Worm (Caenorhabditis elegans): ENCODE results near the gene fkb-1.

Gene fkb-1

ce11 chrIV:11037118-11037719, 837 bp downstream of the fkb-1 start:
- TF ChIP-seq hmbx-1 (tag; optimal IDR thresholded peaks at IDR 0.05) (no peak), scrt-1 (GFP tag; IDR thresholded peaks at IDR 0.05) (no peak), hmg-4 (GFP tag; optimal IDR thresholded peaks at IDR 0.05) (no peak), B0310.2 (tag; optimal IDR thresholded peaks at IDR 0.05) (no peak), sea-1 (GFP tag; conservative IDR thresholded peaks at IDR 0.05) (no peak), tra-4 (tag; optimal IDR thresholded peaks at IDR 0.05) (no peak), ama-1 (optimal IDR thresholded peaks at IDR 0.05) (no peak), pes-1 (GFP tag; IDR thresholded peaks at IDR 0.05) (no peak), ets-7 (tag; optimal IDR thresholded peaks at IDR 0.05) (no peak), tbx-11 (GFP tag; IDR thresholded peaks at IDR 0.05) (no peak), ceh-13 (GFP tag; optimal IDR thresholded peaks at IDR 0.05) (no peak)

- TF ChIP-seq F13C5.2 (tag; optimal IDR thresholded peaks at IDR 0.05) (no peak), hmg-4 (GFP tag; optimal IDR thresholded peaks at IDR 0.05) (no peak), ama-1 (optimal IDR thresholded peaks at IDR 0.05) (no peak), sea-1 (GFP tag; conservative IDR thresholded peaks at IDR 0.05) (no peak), flt-1 (GFP tag; IDR thresholded peaks at IDR 0.05) (no peak), ceh-13 (GFP tag; optimal IDR thresholded peaks at IDR 0.05) (no peak), ceh-36 (tag; optimal IDR thresholded peaks at IDR 0.05) (no peak), hnd-1 (tag; optimal IDR thresholded peaks at IDR 0.05) (no peak), pes-1 (GFP tag; IDR thresholded peaks at IDR 0.05) (no peak), aly-1 (tag; optimal IDR thresholded peaks at IDR 0.05) (no peak), tbx-11 (GFP tag; IDR thresholded peaks at IDR 0.05) (no peak), hmbx-1 (tag; optimal IDR thresholded peaks at IDR 0.05) (no peak), ets-7 (tag; optimal IDR thresholded peaks at IDR 0.05) (no peak), B0310.2 (tag; optimal IDR thresholded peaks at IDR 0.05) (no peak), tbx-37 (GFP tag; conservative IDR thresholded peaks at IDR 0.05) (no peak), scrt-1 (GFP tag; IDR thresholded peaks at IDR 0.05) (no peak)
Measured at ce11 chrIV:11038218-11038617, 1.8 kb downstream of the fkb-1 start.

- TF ChIP-seq flt-1 (GFP tag; IDR thresholded peaks at IDR 0.05) (no peak), pes-1 (GFP tag; IDR thresholded peaks at IDR 0.05) (no peak), sea-1 (GFP tag; conservative IDR thresholded peaks at IDR 0.05) (no peak), ceh-36 (tag; optimal IDR thresholded peaks at IDR 0.05) (no peak), aly-1 (tag; optimal IDR thresholded peaks at IDR 0.05) (no peak), hnd-1 (tag; optimal IDR thresholded peaks at IDR 0.05) (no peak), tra-4 (tag; optimal IDR thresholded peaks at IDR 0.05) (no peak), tbx-37 (GFP tag; conservative IDR thresholded peaks at IDR 0.05) (no peak), ets-7 (tag; optimal IDR thresholded peaks at IDR 0.05) (no peak), scrt-1 (GFP tag; IDR thresholded peaks at IDR 0.05) (no peak), hmbx-1 (tag; optimal IDR thresholded peaks at IDR 0.05) (no peak), tbx-11 (GFP tag; IDR thresholded peaks at IDR 0.05) (no peak)
Measured at ce11 chrIV:11038618-11038664, 2.1 kb downstream of the fkb-1 start, which contains the start of gene kdin-1. kdin-1 (plus strand) TSS chrIV:11038655.

ce11 chrIV:11038665-11039064, 2.3 kb downstream of the fkb-1 start:
- TF ChIP-seq hnd-1 (tag; optimal IDR thresholded peaks at IDR 0.05) (no peak), sea-1 (GFP tag; conservative IDR thresholded peaks at IDR 0.05) (no peak), tra-4 (tag; optimal IDR thresholded peaks at IDR 0.05) (no peak), tbx-37 (GFP tag; conservative IDR thresholded peaks at IDR 0.05) (no peak), hmg-4 (GFP tag; optimal IDR thresholded peaks at IDR 0.05) (no peak), scrt-1 (GFP tag; IDR thresholded peaks at IDR 0.05) (no peak), ama-1 (optimal IDR thresholded peaks at IDR 0.05) (no peak), ets-7 (tag; optimal IDR thresholded peaks at IDR 0.05) (no peak), pes-1 (GFP tag; IDR thresholded peaks at IDR 0.05) (no peak), flt-1 (GFP tag; IDR thresholded peaks at IDR 0.05) (no peak), tbx-11 (GFP tag; IDR thresholded peaks at IDR 0.05) (no peak), ceh-13 (GFP tag; optimal IDR thresholded peaks at IDR 0.05) (no peak), ceh-36 (tag; optimal IDR thresholded peaks at IDR 0.05) (no peak), aly-1 (tag; optimal IDR thresholded peaks at IDR 0.05) (no peak), B0310.2 (tag; optimal IDR thresholded peaks at IDR 0.05) (no peak), hmbx-1 (tag; optimal IDR thresholded peaks at IDR 0.05) (no peak), F13C5.2 (tag; optimal IDR thresholded peaks at IDR 0.05) (no peak)

- TF ChIP-seq pes-1 (GFP tag; IDR thresholded peaks at IDR 0.05), result no peak
- no peak for TF ChIP-seq B0310.2 (tag; optimal IDR thresholded peaks at IDR 0.05)
- no peak for TF ChIP-seq ceh-13 (GFP tag; optimal IDR thresholded peaks at IDR 0.05)
- no peak for TF ChIP-seq aly-1 (tag; optimal IDR thresholded peaks at IDR 0.05)
- no peak for TF ChIP-seq tbx-37 (GFP tag; conservative IDR thresholded peaks at IDR 0.05)
- TF ChIP-seq sea-1 (GFP tag; conservative IDR thresholded peaks at IDR 0.05), result no peak
- TF ChIP-seq flt-1 (GFP tag; IDR thresholded peaks at IDR 0.05), result no peak
- no peak for TF ChIP-seq scrt-1 (GFP tag; IDR thresholded peaks at IDR 0.05)
- no peak for TF ChIP-seq ceh-36 (tag; optimal IDR thresholded peaks at IDR 0.05)
- no peak for TF ChIP-seq ama-1 (optimal IDR thresholded peaks at IDR 0.05)
- no peak for TF ChIP-seq F13C5.2 (tag; optimal IDR thresholded peaks at IDR 0.05)
- no peak for TF ChIP-seq tra-4 (tag; optimal IDR thresholded peaks at IDR 0.05)
- TF ChIP-seq ets-7 (tag; optimal IDR thresholded peaks at IDR 0.05), result no peak
- no peak for TF ChIP-seq tbx-11 (GFP tag; IDR thresholded peaks at IDR 0.05)
- TF ChIP-seq hnd-1 (tag; optimal IDR thresholded peaks at IDR 0.05), result no peak
- no peak for TF ChIP-seq hmg-4 (GFP tag; optimal IDR thresholded peaks at IDR 0.05)
Measured at ce11 chrIV:11044377-11044776, 8.0 kb downstream of the fkb-1 start.

- TF ChIP-seq F13C5.2 (tag; optimal IDR thresholded peaks at IDR 0.05), result no peak
- no peak for TF ChIP-seq pes-1 (GFP tag; IDR thresholded peaks at IDR 0.05)
- TF ChIP-seq hmbx-1 (tag; optimal IDR thresholded peaks at IDR 0.05), result no peak
- TF ChIP-seq tbx-11 (GFP tag; IDR thresholded peaks at IDR 0.05), result no peak
- TF ChIP-seq flt-1 (GFP tag; IDR thresholded peaks at IDR 0.05), result no peak
- no peak for TF ChIP-seq sea-1 (GFP tag; conservative IDR thresholded peaks at IDR 0.05)
- no peak for TF ChIP-seq ama-1 (optimal IDR thresholded peaks at IDR 0.05)
- TF ChIP-seq tbx-37 (GFP tag; conservative IDR thresholded peaks at IDR 0.05), result no peak
Measured at ce11 chrIV:11048871-11049270, 12.5 kb downstream of the fkb-1 start, which contains the start of gene F36H1.11. F36H1.11 (plus strand) TSS chrIV:11049171.

- TF ChIP-seq aly-1 (tag; optimal IDR thresholded peaks at IDR 0.05), result no peak
- no peak for TF ChIP-seq ceh-13 (GFP tag; optimal IDR thresholded peaks at IDR 0.05)
- no peak for TF ChIP-seq hmg-4 (GFP tag; optimal IDR thresholded peaks at IDR 0.05)
- TF ChIP-seq pes-1 (GFP tag; IDR thresholded peaks at IDR 0.05), result no peak
- TF ChIP-seq flt-1 (GFP tag; IDR thresholded peaks at IDR 0.05), result no peak
- TF ChIP-seq tbx-37 (GFP tag; conservative IDR thresholded peaks at IDR 0.05), result no peak
- no peak for TF ChIP-seq sea-1 (GFP tag; conservative IDR thresholded peaks at IDR 0.05)
- TF ChIP-seq hnd-1 (tag; optimal IDR thresholded peaks at IDR 0.05), result no peak
- TF ChIP-seq hmbx-1 (tag; optimal IDR thresholded peaks at IDR 0.05), result no peak
- no peak for TF ChIP-seq ceh-36 (tag; optimal IDR thresholded peaks at IDR 0.05)
- no peak for TF ChIP-seq B0310.2 (tag; optimal IDR thresholded peaks at IDR 0.05)
- no peak for TF ChIP-seq ets-7 (tag; optimal IDR thresholded peaks at IDR 0.05)
- TF ChIP-seq ama-1 (optimal IDR thresholded peaks at IDR 0.05), result no peak
- no peak for TF ChIP-seq tbx-11 (GFP tag; IDR thresholded peaks at IDR 0.05)
- no peak for TF ChIP-seq F13C5.2 (tag; optimal IDR thresholded peaks at IDR 0.05)
- no peak for TF ChIP-seq tra-4 (tag; optimal IDR thresholded peaks at IDR 0.05)
- no peak for TF ChIP-seq scrt-1 (GFP tag; IDR thresholded peaks at IDR 0.05)
Measured at ce11 chrIV:11049806-11050205, 13.4 kb downstream of the fkb-1 start, which contains the start of gene F36H1.3. F36H1.3 (plus strand) TSS chrIV:11050128.
